Fruit fly (Drosophila melanogaster) whole organism, prepupa: ENCODE data around the gene CG33124.

Source experiments
- Blimp-1 ChIP-seq: fragments of 200-800 bp; sonication (Bioruptor generic); optimal IDR thresholded peaks from 3 replicates; lab custom pipeline; 2017; ENCODE audit warnings: missing biosample characterization, missing genetic modification characterization, mild to moderate bottlenecking, moderate library complexity, missing genetic modification reagents
- CG10631 ChIP-seq: fragments of 200-800 bp; sonication (Bioruptor generic); optimal IDR thresholded peaks from 2 replicates; lab custom pipeline; 2016; ENCODE audit warnings: missing biosample characterization, missing genetic modification characterization
- CG10669 ChIP-seq: fragments of 200-800 bp; sonication (Bioruptor generic); optimal IDR thresholded peaks from 3 replicates; lab custom pipeline; 2018; ENCODE audit warnings: missing biosample characterization, mild to moderate bottlenecking, missing genetic modification characterization, moderate library complexity
- CG11762 ChIP-seq: fragments of 200-800 bp; sonication (Bioruptor generic); optimal IDR thresholded peaks from 3 replicates; lab custom pipeline; 2016; ENCODE audit warnings: missing biosample characterization, missing genetic modification characterization; ENCODE audit not compliant: insufficient read depth
- CG11902 ChIP-seq: fragments of 200-800 bp; sonication (Bioruptor generic); optimal IDR thresholded peaks from 3 replicates; lab custom pipeline; 2016; ENCODE audit warnings: missing biosample characterization, missing genetic modification characterization
- CG1621 ChIP-seq: fragments of 200-800 bp; sonication (Bioruptor generic); optimal IDR thresholded peaks from 3 replicates; lab custom pipeline; 2018; ENCODE audit warnings: missing biosample characterization, mild to moderate bottlenecking, missing genetic modification characterization
- CG16779 ChIP-seq: fragments of 200-800 bp; sonication (Bioruptor generic); optimal IDR thresholded peaks from 3 replicates; lab custom pipeline; 2017; ENCODE audit warnings: missing biosample characterization, mild to moderate bottlenecking, missing genetic modification characterization
- CG3032 ChIP-seq: fragments of 200-800 bp; optimal IDR thresholded peaks from 2 replicates; lab custom pipeline; 2019; ENCODE audit warnings: missing biosample characterization, mild to moderate bottlenecking, missing genetic modification characterization, moderate library complexity
- CG32006 ChIP-seq: fragments of 200-800 bp; sonication (Bioruptor generic); optimal IDR thresholded peaks from 3 replicates; lab custom pipeline; 2017; ENCODE audit warnings: missing biosample characterization, mild to moderate bottlenecking, missing genetic modification characterization
- CG34406 ChIP-seq: fragments of 200-800 bp; sonication (Bioruptor generic); optimal IDR thresholded peaks from 3 replicates; lab custom pipeline; 2016; ENCODE audit warnings: missing biosample characterization, missing genetic modification characterization
- CG4318 ChIP-seq: fragments of 200-800 bp; sonication (Bioruptor generic); optimal IDR thresholded peaks from 3 replicates; lab custom pipeline; 2017; ENCODE audit warnings: missing biosample characterization, mild to moderate bottlenecking, missing genetic modification characterization
- CG6163 ChIP-seq: fragments of 200-800 bp; sonication (Bioruptor generic); IDR thresholded peaks from 3 replicates; pipeline ENCODE4 v1.3.6; 2022; ENCODE audit warnings: missing biosample characterization, missing genetic modification characterization
- CG6276 ChIP-seq: fragments of 200-800 bp; sonication (Bioruptor generic); optimal IDR thresholded peaks from 2 replicates; lab custom pipeline; 2017; ENCODE audit warnings: missing biosample characterization, mild to moderate bottlenecking, missing genetic modification characterization
- CG6792 ChIP-seq: fragments of 200-800 bp; sonication (Bioruptor generic); optimal IDR thresholded peaks from 3 replicates; lab custom pipeline; 2016; ENCODE audit warnings: missing biosample characterization, missing genetic modification characterization
- CG6808 ChIP-seq: fragments of 200-800 bp; sonication (Bioruptor generic); optimal IDR thresholded peaks from 3 replicates; lab custom pipeline; 2017; ENCODE audit warnings: missing biosample characterization, missing genetic modification characterization, mild to moderate bottlenecking, moderate library complexity, missing genetic modification reagents
- CG6854 ChIP-seq: fragments of 200-800 bp; sonication (Bioruptor generic); optimal IDR thresholded peaks from 2 replicates; lab custom pipeline; 2017; ENCODE audit warnings: missing biosample characterization, mild to moderate bottlenecking, missing genetic modification characterization
- CG7368 ChIP-seq: fragments of 200-800 bp; sonication (Bioruptor generic); optimal IDR thresholded peaks from 3 replicates; lab custom pipeline; 2016; ENCODE audit warnings: missing biosample characterization, missing genetic modification characterization
- CG8319 ChIP-seq: fragments of 200-800 bp; sonication (Bioruptor generic); optimal IDR thresholded peaks from 3 replicates; lab custom pipeline; 2016; ENCODE audit warnings: missing biosample characterization, missing genetic modification characterization
- CG8632 ChIP-seq: fragments of 200-800 bp; sonication (Bioruptor generic); optimal IDR thresholded peaks from 3 replicates; lab custom pipeline; 2016; ENCODE audit warnings: missing biosample characterization, missing genetic modification characterization
- CG9139 ChIP-seq: fragments of 200-800 bp; sonication (Bioruptor generic); optimal IDR thresholded peaks from 3 replicates; lab custom pipeline; 2017; ENCODE audit warnings: missing biosample characterization, mild to moderate bottlenecking, missing genetic modification characterization
- Eip75B ChIP-seq: fragments of 200-800 bp; sonication (Bioruptor generic); optimal IDR thresholded peaks from 3 replicates; lab custom pipeline; 2016; ENCODE audit warnings: missing biosample characterization, missing genetic modification characterization
- Eip78C ChIP-seq: fragments of 200-800 bp; sonication (Bioruptor generic); peaks from one replicate; lab custom pipeline; 2016; ENCODE audit warnings: missing biosample characterization, missing genetic modification characterization
- Eip93F ChIP-seq: fragments of 200-800 bp; sonication (Bioruptor generic); optimal IDR thresholded peaks from 2 replicates; lab custom pipeline; 2016; ENCODE audit warnings: missing biosample characterization, mild to moderate bottlenecking, missing genetic modification characterization
- Ets21C ChIP-seq: fragments of 200-800 bp; sonication (Bioruptor generic); optimal IDR thresholded peaks from 3 replicates; lab custom pipeline; 2016; ENCODE audit warnings: missing biosample characterization, missing genetic modification characterization
- Ets96B ChIP-seq: fragments of 200-800 bp; optimal IDR thresholded peaks from 2 replicates; lab custom pipeline; 2019; ENCODE audit warnings: missing biosample characterization, mild to moderate bottlenecking, missing genetic modification characterization, moderate library complexity
- Gug ChIP-seq: fragments of 200-800 bp; sonication (Bioruptor generic); IDR thresholded peaks from 2 replicates; pipeline ENCODE4 v1.3.6; 2022; ENCODE audit warnings: missing biosample characterization, missing genetic modification characterization
- Hr38 ChIP-seq: sonication (Bioruptor generic); optimal IDR thresholded peaks from 2 replicates; lab custom pipeline; 2016; ENCODE audit warnings: missing biosample characterization, missing genetic modification characterization
- Hr4 ChIP-seq: fragments of 200-800 bp; sonication (Bioruptor generic); optimal IDR thresholded peaks from 3 replicates; lab custom pipeline; 2016; ENCODE audit warnings: missing biosample characterization, missing genetic modification characterization
- Lpt ChIP-seq: fragments of 200-800 bp; sonication (Bioruptor generic); optimal IDR thresholded peaks from 3 replicates; lab custom pipeline; 2016; ENCODE audit warnings: missing biosample characterization, missing genetic modification characterization
- Met ChIP-seq: fragments of 200-800 bp; sonication (Bioruptor generic); optimal IDR thresholded peaks from 3 replicates; lab custom pipeline; 2016; ENCODE audit warnings: missing biosample characterization, missing genetic modification characterization
- Sox102F ChIP-seq: fragments of 200-800 bp; sonication (Bioruptor generic); optimal IDR thresholded peaks from 2 replicates; lab custom pipeline; 2016; ENCODE audit warnings: missing biosample characterization, mild to moderate bottlenecking, missing genetic modification characterization
- Sox14 ChIP-seq: fragments of 200-800 bp; sonication (Bioruptor generic); optimal IDR thresholded peaks from 3 replicates; lab custom pipeline; 2016; ENCODE audit warnings: missing biosample characterization, missing genetic modification characterization
- Sox15 ChIP-seq: fragments of 200-800 bp; sonication (Bioruptor generic); optimal IDR thresholded peaks from 3 replicates; lab custom pipeline; 2016; ENCODE audit warnings: missing biosample characterization, missing genetic modification characterization
- achi ChIP-seq: fragments of 200-800 bp; sonication (Bioruptor generic); optimal IDR thresholded peaks from 3 replicates; lab custom pipeline; 2016; ENCODE audit warnings: missing biosample characterization, missing genetic modification characterization
- cyc ChIP-seq: fragments of 200-800 bp; sonication (Bioruptor generic); optimal IDR thresholded peaks from 3 replicates; lab custom pipeline; 2016; ENCODE audit warnings: missing biosample characterization, missing genetic modification characterization
- dac ChIP-seq: fragments of 200-800 bp; sonication (Bioruptor generic); optimal IDR thresholded peaks from 2 replicates; lab custom pipeline; 2017; ENCODE audit warnings: missing biosample characterization, mild to moderate bottlenecking, missing genetic modification characterization
- dsx ChIP-seq: fragments of 200-800 bp; optimal IDR thresholded peaks from 3 replicates; lab custom pipeline; 2019; ENCODE audit warnings: missing biosample characterization, mild to moderate bottlenecking, missing genetic modification characterization, moderate library complexity; ENCODE audit not compliant: poor library complexity, severe bottlenecking
- eg ChIP-seq: fragments of 200-800 bp; sonication (Bioruptor generic); IDR thresholded peaks from 3 replicates; pipeline ENCODE4 v1.3.6; 2022; ENCODE audit warnings: missing biosample characterization, missing genetic modification characterization
- esn ChIP-seq: fragments of 200-800 bp; sonication (Bioruptor generic); optimal IDR thresholded peaks from 2 replicates; lab custom pipeline; 2016; ENCODE audit warnings: missing biosample characterization, mild to moderate bottlenecking, missing genetic modification characterization, moderate library complexity
- fkh ChIP-seq: fragments of 200-800 bp; sonication (Bioruptor generic); optimal IDR thresholded peaks from 3 replicates; lab custom pipeline; 2017; ENCODE audit warnings: missing biosample characterization, mild to moderate bottlenecking, missing genetic modification characterization, moderate library complexity
- lz ChIP-seq: fragments of 200-800 bp; sonication (Bioruptor generic); optimal IDR thresholded peaks from 3 replicates; lab custom pipeline; 2016; ENCODE audit warnings: missing biosample characterization, missing genetic modification characterization
- net ChIP-seq: fragments of 200-800 bp; sonication (Bioruptor generic); optimal IDR thresholded peaks from 3 replicates; lab custom pipeline; 2016; ENCODE audit warnings: missing biosample characterization, missing genetic modification characterization
- pdm3 ChIP-seq: fragments of 200-800 bp; sonication (Bioruptor generic); optimal IDR thresholded peaks from 3 replicates; lab custom pipeline; 2016; ENCODE audit warnings: missing biosample characterization, missing genetic modification characterization
- spab ChIP-seq: fragments of 200-800 bp; sonication (Bioruptor generic); optimal IDR thresholded peaks from 2 replicates; lab custom pipeline; 2017; ENCODE audit warnings: missing biosample characterization, mild to moderate bottlenecking, missing genetic modification characterization, missing genetic modification reagents
- svp ChIP-seq: fragments of 200-800 bp; sonication (Bioruptor generic); peaks from one replicate; lab custom pipeline; 2016; ENCODE audit warnings: missing biosample characterization, missing genetic modification characterization
- topi ChIP-seq: fragments of 200-800 bp; sonication (Bioruptor generic); optimal IDR thresholded peaks from 3 replicates; lab custom pipeline; 2016; ENCODE audit warnings: missing biosample characterization, missing genetic modification characterization
- vri ChIP-seq: fragments of 200-800 bp; sonication (Bioruptor generic); optimal IDR thresholded peaks from 3 replicates; lab custom pipeline; 2016; ENCODE audit warnings: missing biosample characterization, mild to moderate bottlenecking, missing genetic modification characterization

Gene CG33124

DNA sequence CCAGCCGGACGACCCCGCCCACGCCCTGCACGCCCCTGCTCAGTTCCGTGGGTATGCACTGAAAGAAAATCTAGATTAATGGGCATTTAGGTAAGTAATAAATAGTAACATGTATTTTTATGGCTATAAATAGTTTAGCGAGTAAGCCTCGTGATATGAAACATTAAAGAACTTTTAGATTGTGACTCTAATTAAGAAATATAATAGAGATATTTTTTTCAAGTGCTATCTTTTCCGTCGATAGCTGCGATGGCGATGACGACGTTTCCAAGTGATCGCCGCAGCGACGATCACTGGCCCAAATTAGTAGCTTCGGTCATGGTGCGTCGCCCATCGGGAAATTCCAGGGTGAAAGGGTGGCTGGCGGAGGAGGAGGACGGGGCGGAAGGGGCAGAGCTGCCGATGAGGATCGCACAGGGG, 28.8 kb downstream of the CG33124 start (continued):
- TF ChIP-seq svp (GFP tag; lab: Kevin White, UChicago) (peak; percentile 94), spab (GFP tag; lab: Kevin White, UChicago) (peak; percentile 79), Sox14 (GFP tag; lab: Kevin White, UChicago) (peak; percentile 82), Gug (GFP tag; lab: Robert Waterston, UW) (peak; percentile 78), achi (GFP tag; lab: Kevin White, UChicago) (peak; percentile 89), Hr38 (GFP tag; lab: Kevin White, UChicago) (no peak), CG6163 (GFP tag; lab: Robert Waterston, UW) (peak; percentile 94), CG11902 (GFP tag; lab: Kevin White, UChicago) (peak; percentile 73)

dm6 chr2L:2179366-2179765, 29.5 kb downstream of the CG33124 start:
- TF ChIP-seq fkh (GFP tag; lab: Kevin White, UChicago) (peak; percentile 34), eg (no peak), Eip78C (GFP tag; lab: Kevin White, UChicago) (no peak), CG11762 (GFP tag; lab: Kevin White, UChicago) (no peak), topi (GFP tag; lab: Kevin White, UChicago) (no peak), Lpt (GFP tag; lab: Kevin White, UChicago) (no peak), Sox15 (GFP tag; lab: Kevin White, UChicago) (no peak), CG6808 (GFP tag; lab: Kevin White, UChicago) (no peak), vri (GFP tag; lab: Kevin White, UChicago) (peak; percentile 19)

DNA sequence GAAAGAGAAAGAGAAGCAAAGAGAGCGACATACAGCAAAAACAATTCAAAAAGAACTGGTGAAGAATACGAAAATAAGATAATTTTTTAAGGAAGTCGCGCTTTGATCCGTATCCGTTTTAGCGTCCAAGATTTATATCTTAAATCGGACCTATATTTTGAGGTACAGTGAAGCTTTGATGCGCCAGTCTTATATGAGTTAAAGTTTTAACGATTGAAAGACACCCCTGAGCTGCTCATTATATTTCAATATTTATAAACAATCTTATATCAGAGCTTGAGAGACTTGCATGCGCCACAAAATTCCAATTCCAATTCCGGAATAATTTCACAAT, 30.1 kb downstream of the CG33124 start:
- TF ChIP-seq Sox14 (GFP tag; lab: Kevin White, UChicago) = peak; percentile 3
- no peak for TF ChIP-seq Eip75B
- TF ChIP-seq CG10669 (GFP tag; lab: Kevin White, UChicago) = no peak
- no peak for TF ChIP-seq CG16779
- TF ChIP-seq CG6808 (GFP tag; lab: Kevin White, UChicago) = no peak
- TF ChIP-seq CG1621 = no peak
- no peak for TF ChIP-seq CG11902 (GFP tag; lab: Kevin White, UChicago)
- TF ChIP-seq esn (GFP tag; lab: Kevin White, UChicago) = no peak
- TF ChIP-seq Hr4 = peak; percentile 69
- TF ChIP-seq lz = no peak
- TF ChIP-seq CG4318 (GFP tag; lab: Kevin White, UChicago) = no peak
- TF ChIP-seq CG3032 (tag; lab: Kevin White, UChicago) = no peak
- TF ChIP-seq cyc (GFP tag; lab: Kevin White, UChicago) = no peak
- TF ChIP-seq CG10631 (GFP tag; lab: Kevin White, UChicago) = peak; percentile 24
- no peak for TF ChIP-seq CG6276
- no peak for TF ChIP-seq Met (GFP tag; lab: Kevin White, UChicago)
- TF ChIP-seq pdm3 (GFP tag; lab: Kevin White, UChicago) = peak; percentile 11
- peak; percentile 67 for TF ChIP-seq svp (GFP tag; lab: Kevin White, UChicago)
- TF ChIP-seq CG9139 (GFP tag; lab: Kevin White, UChicago) = no peak
- TF ChIP-seq CG6854 (GFP tag; lab: Kevin White, UChicago) = no peak
- no peak for TF ChIP-seq CG34406
- no peak for TF ChIP-seq eg
- no peak for TF ChIP-seq CG8319 (GFP tag; lab: Kevin White, UChicago)
- TF ChIP-seq CG6792 (GFP tag; lab: Kevin White, UChicago) = no peak
- no peak for TF ChIP-seq Hr38 (GFP tag; lab: Kevin White, UChicago)
- TF ChIP-seq CG8632 (GFP tag; lab: Kevin White, UChicago) = no peak
- no peak for TF ChIP-seq fkh (GFP tag; lab: Kevin White, UChicago)
- TF ChIP-seq vri (GFP tag; lab: Kevin White, UChicago) = no peak
- no peak for TF ChIP-seq Sox102F
- TF ChIP-seq dac = no peak
- TF ChIP-seq achi (GFP tag; lab: Kevin White, UChicago) = peak; percentile 35
- no peak for TF ChIP-seq net (GFP tag; lab: Kevin White, UChicago)
- no peak for TF ChIP-seq dsx
- TF ChIP-seq Blimp-1 (GFP tag; lab: Kevin White, UChicago) = no peak
- peak; percentile 14 for TF ChIP-seq CG32006
- TF ChIP-seq CG7368 = no peak
- TF ChIP-seq CG11762 (GFP tag; lab: Kevin White, UChicago) = no peak
- TF ChIP-seq Ets21C (GFP tag; lab: Kevin White, UChicago) = no peak
- TF ChIP-seq Lpt (GFP tag; lab: Kevin White, UChicago) = no peak
- no peak for TF ChIP-seq Eip93F (GFP tag; lab: Kevin White, UChicago)
- TF ChIP-seq Ets96B (tag; lab: Kevin White, UChicago) = no peak
